Fruit fly (Drosophila melanogaster): ENCODE data around the gene CG16824.
A peak's percentile ranks its signal among the peaks of the same experiment; 100 is the strongest.

CG16824 gene

dm6 chr2L:13260740-13261139 lies 32.1 kb upstream of the CG16824 start, which contains the start of gene CG44085:
Gene CG44085 (plus strand): TSS chr2L:13261008.
- TF ChIP-seq CG1620 (GFP tag; optimal IDR thresholded peaks at IDR 0.05) (no peak), tj (GFP tag; optimal IDR thresholded peaks at IDR 0.05) (no peak), cnc (optimal IDR thresholded peaks at IDR 0.05) (no peak), Hr96 (GFP tag; optimal IDR thresholded peaks at IDR 0.05) (no peak), CG33017 (tag; optimal IDR thresholded peaks at IDR 0.05) (no peak)

- TF ChIP-seq CG5204 (GFP tag; optimal IDR thresholded peaks at IDR 0.05) (no peak), cic (GFP tag; optimal IDR thresholded peaks at IDR 0.05) (no peak), CG7101 (tag; optimal IDR thresholded peaks at IDR 0.05) (no peak), bab1 (GFP tag; optimal IDR thresholded peaks at IDR 0.05) (no peak), CG12768 (GFP tag; optimal IDR thresholded peaks at IDR 0.05) (no peak)
Observed at dm6 chr2L:13265776-13266175, 27.0 kb upstream of the CG16824 start, which contains the start of gene CG31848. Gene CG31848 (minus strand): TSS chr2L:13265876.

dm6 chr2L:13266627-13267026 lies 26.2 kb upstream of the CG16824 start:
- TF ChIP-seq CG14711 (tag; optimal IDR thresholded peaks at IDR 0.05) = no peak
- TF ChIP-seq pad (GFP tag; optimal IDR thresholded peaks at IDR 0.05) = no peak
- no peak for TF ChIP-seq Hr96 (GFP tag; optimal IDR thresholded peaks at IDR 0.05)
- no peak for TF ChIP-seq toe (GFP tag; optimal IDR thresholded peaks at IDR 0.05)
- TF ChIP-seq cnc (optimal IDR thresholded peaks at IDR 0.05) = no peak
- TF ChIP-seq kay (GFP tag; ENCODE audit: borderline replicate concordance) = no peak
- TF ChIP-seq CG1620 (GFP tag; optimal IDR thresholded peaks at IDR 0.05) = no peak
- TF ChIP-seq CG5204 (GFP tag; optimal IDR thresholded peaks at IDR 0.05) = no peak
- TF ChIP-seq Crg-1 (GFP tag; optimal IDR thresholded peaks at IDR 0.05) = no peak
- TF ChIP-seq CG7101 (tag; optimal IDR thresholded peaks at IDR 0.05) = no peak
- TF ChIP-seq CG12768 (GFP tag; optimal IDR thresholded peaks at IDR 0.05) = no peak
- no peak for TF ChIP-seq ovo (GFP tag; optimal IDR thresholded peaks at IDR 0.05)
- TF ChIP-seq CG33017 (tag; optimal IDR thresholded peaks at IDR 0.05) = no peak
- no peak for TF ChIP-seq Clk (GFP tag; optimal IDR thresholded peaks at IDR 0.05)
- no peak for TF ChIP-seq bab1 (GFP tag; optimal IDR thresholded peaks at IDR 0.05)
- no peak for TF ChIP-seq cic (GFP tag; optimal IDR thresholded peaks at IDR 0.05)
- no peak for TF ChIP-seq CG7045 (GFP tag; optimal IDR thresholded peaks at IDR 0.05)
- no peak for TF ChIP-seq Mnt (GFP tag; optimal IDR thresholded peaks at IDR 0.05)

dm6 chr2L:13268040-13268652 lies 24.7 kb upstream of the CG16824 start:
- TF ChIP-seq CG1620 (GFP tag; optimal IDR thresholded peaks at IDR 0.05) (no peak), CG5204 (GFP tag; optimal IDR thresholded peaks at IDR 0.05) (no peak), pad (GFP tag; optimal IDR thresholded peaks at IDR 0.05) (no peak), CG14711 (tag; optimal IDR thresholded peaks at IDR 0.05) (no peak), bab1 (GFP tag; optimal IDR thresholded peaks at IDR 0.05) (no peak), Clk (GFP tag; optimal IDR thresholded peaks at IDR 0.05) (no peak), Crg-1 (GFP tag; optimal IDR thresholded peaks at IDR 0.05) (no peak), CG33017 (tag; optimal IDR thresholded peaks at IDR 0.05) (no peak), cnc (optimal IDR thresholded peaks at IDR 0.05) (no peak), tj (GFP tag; optimal IDR thresholded peaks at IDR 0.05) (no peak), kay (GFP tag; ENCODE audit: borderline replicate concordance) (no peak)

- TF ChIP-seq CG5204 (GFP tag; optimal IDR thresholded peaks at IDR 0.05) (no peak), Crg-1 (GFP tag; optimal IDR thresholded peaks at IDR 0.05) (no peak), bab1 (GFP tag; optimal IDR thresholded peaks at IDR 0.05) (no peak), cic (GFP tag; optimal IDR thresholded peaks at IDR 0.05) (no peak), Clk (GFP tag; optimal IDR thresholded peaks at IDR 0.05) (no peak), Mnt (GFP tag; optimal IDR thresholded peaks at IDR 0.05) (no peak), CG7101 (tag; optimal IDR thresholded peaks at IDR 0.05) (no peak), CG14711 (tag; optimal IDR thresholded peaks at IDR 0.05) (no peak), tj (GFP tag; optimal IDR thresholded peaks at IDR 0.05) (no peak), CG12768 (GFP tag; optimal IDR thresholded peaks at IDR 0.05) (no peak), CG7045 (GFP tag; optimal IDR thresholded peaks at IDR 0.05) (no peak), kay (GFP tag; ENCODE audit: borderline replicate concordance) (no peak), pad (GFP tag; optimal IDR thresholded peaks at IDR 0.05) (no peak), CG1620 (GFP tag; optimal IDR thresholded peaks at IDR 0.05) (no peak), cnc (optimal IDR thresholded peaks at IDR 0.05) (no peak), CG11617 (GFP tag; optimal IDR thresholded peaks at IDR 0.05) (no peak), ovo (GFP tag; optimal IDR thresholded peaks at IDR 0.05) (no peak), CG33017 (tag; optimal IDR thresholded peaks at IDR 0.05) (no peak), Hr96 (GFP tag; optimal IDR thresholded peaks at IDR 0.05) (no peak)
Observed at dm6 chr2L:13272541-13272940, 20.3 kb upstream of the CG16824 start.

dm6 chr2L:13285791-13286190 lies 7.0 kb upstream of the CG16824 start:
- no peak for TF ChIP-seq CG7101 (tag; optimal IDR thresholded peaks at IDR 0.05)
- no peak for TF ChIP-seq bab1 (GFP tag; optimal IDR thresholded peaks at IDR 0.05)
- TF ChIP-seq ovo (GFP tag; optimal IDR thresholded peaks at IDR 0.05) = no peak

dm6 chr2L:13286456-13286855 lies 6.4 kb upstream of the CG16824 start, which contains the start of the genes Drep4 and Uvrag:
Gene Drep4 (minus strand): TSS chr2L:13286462.
Gene Uvrag (plus strand): TSS chr2L:13286777.
- TF ChIP-seq bab1 (GFP tag; optimal IDR thresholded peaks at IDR 0.05) (peak; percentile 55), CG1620 (GFP tag; optimal IDR thresholded peaks at IDR 0.05) (peak; percentile 35), Clk (GFP tag; optimal IDR thresholded peaks at IDR 0.05) (peak; percentile 44), tj (GFP tag; optimal IDR thresholded peaks at IDR 0.05) (peak; percentile 73), CG33017 (tag; optimal IDR thresholded peaks at IDR 0.05) (peak; percentile 55), CG11617 (GFP tag; optimal IDR thresholded peaks at IDR 0.05) (peak; percentile 77), Hr96 (GFP tag; optimal IDR thresholded peaks at IDR 0.05) (no peak), ovo (GFP tag; optimal IDR thresholded peaks at IDR 0.05) (peak; percentile 61), Crg-1 (GFP tag; optimal IDR thresholded peaks at IDR 0.05) (peak; percentile 65), toe (GFP tag; optimal IDR thresholded peaks at IDR 0.05) (peak; percentile 55), CG7045 (GFP tag; optimal IDR thresholded peaks at IDR 0.05) (peak; percentile 76), CG7101 (tag; optimal IDR thresholded peaks at IDR 0.05) (peak; percentile 87), cic (GFP tag; optimal IDR thresholded peaks at IDR 0.05) (peak; percentile 34), cnc (optimal IDR thresholded peaks at IDR 0.05) (no peak), CG14711 (tag; optimal IDR thresholded peaks at IDR 0.05) (peak; percentile 80), kay (GFP tag; ENCODE audit: borderline replicate concordance) (no peak), pad (GFP tag; optimal IDR thresholded peaks at IDR 0.05) (peak; percentile 70), CG5204 (GFP tag; optimal IDR thresholded peaks at IDR 0.05) (peak; percentile 38), CG12768 (GFP tag; optimal IDR thresholded peaks at IDR 0.05) (peak; percentile 71), Mnt (GFP tag; optimal IDR thresholded peaks at IDR 0.05) (peak; percentile 37)

Data from whole organism, adult.